Worm (Caenorhabditis elegans): ENCODE measurements around the gene H40L08.9.

Gene H40L08.9

DNA sequence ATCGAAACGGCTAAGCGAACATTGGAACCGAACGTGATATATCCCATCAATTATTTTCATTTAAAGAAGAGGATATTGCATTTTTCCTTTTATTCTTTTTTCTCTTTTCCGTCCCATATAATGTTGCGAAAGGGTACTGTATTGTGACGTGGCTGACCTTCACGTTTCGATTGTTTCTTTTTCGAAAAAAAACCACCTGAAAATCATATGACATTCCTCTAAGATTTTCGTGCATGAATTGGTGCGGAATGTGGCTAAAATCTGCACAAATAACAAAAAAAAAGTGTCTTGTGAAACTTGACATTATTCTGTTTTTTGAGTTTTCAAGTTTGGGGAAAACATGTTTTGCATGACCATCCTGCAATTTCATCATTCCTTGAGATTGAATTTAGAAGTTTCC is 2.0 kb upstream of the H40L08.9 start:
- TF ChIP-seq dsc-1 (tag; optimal IDR thresholded peaks at IDR 0.05), result no peak
- TF ChIP-seq lin-39 (tag; optimal IDR thresholded peaks at IDR 0.05), result no peak
- TF ChIP-seq hlh-17 (GFP tag; optimal IDR thresholded peaks at IDR 0.05; ENCODE audit: borderline replicate concordance), result no peak
- TF ChIP-seq ceh-82 (tag; optimal IDR thresholded peaks at IDR 0.05), result no peak
- no peak for TF ChIP-seq fos-1 (tag; optimal IDR thresholded peaks at IDR 0.05)
- no peak for TF ChIP-seq lin-14 (GFP tag; optimal IDR thresholded peaks at IDR 0.05)
- TF ChIP-seq snpc-4 (tag; optimal IDR thresholded peaks at IDR 0.05), result no peak
- TF ChIP-seq nhr-90 (tag; optimal IDR thresholded peaks at IDR 0.05; ENCODE audit: poor library complexity), result no peak
- TF ChIP-seq ceh-88 (GFP tag; IDR thresholded peaks at IDR 0.05), result no peak
- TF ChIP-seq ceh-63 (GFP tag; optimal IDR thresholded peaks at IDR 0.05), result no peak

DNA sequence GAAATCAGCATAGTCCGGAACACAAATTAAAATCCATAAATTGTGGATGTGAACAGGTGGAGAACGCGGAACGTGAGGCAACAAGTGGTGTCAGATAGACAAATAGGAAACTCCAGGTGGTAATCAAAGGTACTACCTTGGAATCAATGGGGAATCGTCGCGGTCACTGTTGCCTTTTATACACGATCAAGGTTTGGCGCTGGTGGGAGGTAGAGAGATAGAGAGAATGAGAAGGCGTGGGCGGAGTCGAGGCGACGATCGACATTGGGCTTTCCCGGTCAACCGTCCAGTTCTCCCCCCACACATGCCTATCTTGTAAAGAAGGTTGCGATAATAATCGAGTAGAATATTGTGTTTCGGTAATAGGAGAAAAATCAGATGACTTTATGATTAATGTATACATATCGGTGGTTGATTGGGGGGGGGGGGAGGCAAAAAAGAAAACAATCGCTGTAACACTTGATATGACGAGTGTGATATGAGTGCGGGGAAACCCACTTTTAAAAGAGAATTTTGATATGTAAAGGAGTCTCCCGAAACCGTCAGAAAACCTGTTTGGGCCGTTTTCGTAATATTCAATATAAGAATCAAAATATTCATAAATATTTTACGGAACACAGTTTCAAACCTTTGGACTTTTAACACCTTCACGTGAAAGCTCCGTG is 1.4 kb upstream of the H40L08.9 start, which contains the start of the genes H40L08.8, H40L08.2 and H40L08.7:
H40L08.8 (minus strand) TSS at position 37 of the 665 bp plus-strand sequence.
H40L08.2 (minus strand) TSS at position 148 of the 665 bp plus-strand sequence.
H40L08.7 (minus strand) TSS at position 148 of the 665 bp plus-strand sequence.
- TF ChIP-seq egl-27 (tag; optimal IDR thresholded peaks at IDR 0.05), result no peak
- no peak for TF ChIP-seq fkh-4 (tag; optimal IDR thresholded peaks at IDR 0.05; ENCODE audit: borderline replicate concordance)
- TF ChIP-seq nhr-28 (tag; optimal IDR thresholded peaks at IDR 0.05), result no peak
- no peak for TF ChIP-seq nhr-77 (tag; optimal IDR thresholded peaks at IDR 0.05)
- TF ChIP-seq ceh-63 (GFP tag; optimal IDR thresholded peaks at IDR 0.05), result no peak
- TF ChIP-seq hpl-2 (GFP tag; optimal IDR thresholded peaks at IDR 0.05), result no peak
- no peak for TF ChIP-seq elt-2 (tag; optimal IDR thresholded peaks at IDR 0.05)
- TF ChIP-seq nhr-85 (tag), result peak; percentile 90
- no peak for TF ChIP-seq pqm-1 (tag; optimal IDR thresholded peaks at IDR 0.05)
- TF ChIP-seq alr-1 (tag; optimal IDR thresholded peaks at IDR 0.05; ENCODE audit: borderline replicate concordance), result no peak
- TF ChIP-seq swsn-7 (tag; optimal IDR thresholded peaks at IDR 0.05), result no peak
- no peak for TF ChIP-seq ceh-8 (GFP tag; optimal IDR thresholded peaks at IDR 0.05)
- no peak for TF ChIP-seq pax-3 (tag; optimal IDR thresholded peaks at IDR 0.05)
- no peak for TF ChIP-seq aha-1 (tag; optimal IDR thresholded peaks at IDR 0.05)
- no peak for TF ChIP-seq mab-9 (GFP tag; IDR thresholded peaks at IDR 0.05)
- TF ChIP-seq dpl-1 (GFP tag; optimal IDR thresholded peaks at IDR 0.05), result no peak
- no peak for TF ChIP-seq ceh-88 (GFP tag; IDR thresholded peaks at IDR 0.05)
- no peak for TF ChIP-seq skn-1 (tag; optimal IDR thresholded peaks at IDR 0.05)
- no peak for TF ChIP-seq dsc-1 (tag; optimal IDR thresholded peaks at IDR 0.05)
- no peak for TF ChIP-seq ceh-82 (tag; optimal IDR thresholded peaks at IDR 0.05)
- TF ChIP-seq vab-15 (tag; optimal IDR thresholded peaks at IDR 0.05), result no peak
- no peak for TF ChIP-seq C04F5.9 (tag; optimal IDR thresholded peaks at IDR 0.05)
- no peak for TF ChIP-seq pag-3 (tag; optimal IDR thresholded peaks at IDR 0.05; ENCODE audit: borderline replicate concordance, insufficient read depth)
- no peak for TF ChIP-seq ets-5 (GFP tag; IDR thresholded peaks at IDR 0.05)
- TF ChIP-seq ceh-90 (tag; optimal IDR thresholded peaks at IDR 0.05), result no peak
- TF ChIP-seq sptf-1 (tag; optimal IDR thresholded peaks at IDR 0.05), result no peak
- TF ChIP-seq hlh-4 (tag; optimal IDR thresholded peaks at IDR 0.05), result no peak
- no peak for TF ChIP-seq nhr-237 (tag; optimal IDR thresholded peaks at IDR 0.05)
- TF ChIP-seq lin-35 (GFP tag; optimal IDR thresholded peaks at IDR 0.05), result peak in 1 of 2 experiments; percentile 56
- TF ChIP-seq grh-1 (GFP tag; IDR thresholded peaks at IDR 0.05), result peak; percentile 33; the same call in 1 of the 2 replicates
- TF ChIP-seq sup-37 (GFP tag; optimal IDR thresholded peaks at IDR 0.05), result no peak
- TF ChIP-seq aly-2 (tag; optimal IDR thresholded peaks at IDR 0.05), result no peak
- peak; percentile 48 for TF ChIP-seq nhr-19 (GFP tag; conservative IDR thresholded peaks at IDR 0.05)
- no peak for TF ChIP-seq sox-4 (tag; optimal IDR thresholded peaks at IDR 0.05)
- no peak for TF ChIP-seq ztf-11 (tag; optimal IDR thresholded peaks at IDR 0.05)
- no peak for TF ChIP-seq F16B12.6 (tag; optimal IDR thresholded peaks at IDR 0.05)
- TF ChIP-seq snu-23 (GFP tag; optimal IDR thresholded peaks at IDR 0.05), result peak; percentile 61
- peak; percentile 74 for TF ChIP-seq lin-14 (GFP tag; optimal IDR thresholded peaks at IDR 0.05)
- TF ChIP-seq lir-3 (tag; optimal IDR thresholded peaks at IDR 0.05; ENCODE audit: poor library complexity), result no peak
- no peak for TF ChIP-seq fkh-10 (GFP tag; optimal IDR thresholded peaks at IDR 0.05)
- TF ChIP-seq lin-39 (tag; optimal IDR thresholded peaks at IDR 0.05), result no peak
- no peak for TF ChIP-seq lin-15B (tag; optimal IDR thresholded peaks at IDR 0.05)
- TF ChIP-seq zag-1 (tag; optimal IDR thresholded peaks at IDR 0.05), result no peak
- TF ChIP-seq zip-4 (GFP tag; optimal IDR thresholded peaks at IDR 0.05), result no peak
- no peak for TF ChIP-seq fos-1 (tag; optimal IDR thresholded peaks at IDR 0.05)

All from whole organism, L1 larva.